Worm (Caenorhabditis elegans) whole organism, L4/young adult: ENCODE measurements around the gene srt-6.

ENCODE experiments used
- W03F9.2 ChIP-seq: fragments of 150-350 bp; optimal IDR thresholded peaks from 2 replicates; lab custom pipeline; 2014; ENCODE audit warnings: missing biosample characterization, missing genetic modification characterization
- him-1 ChIP-seq: sonication (generic microtip); optimal IDR thresholded peaks from 2 replicates; lab custom pipeline; 2016; ENCODE audit warnings: missing genotype, missing genetic modification reagents, missing genetic modification characterization, missing compliant biosample characterization

ce11 chrV:7417018-7417716, 8.6 kb upstream of the srt-6 start, which contains the start of gene srw-67:
- TF ChIP-seq him-1 (tag; lab: Kevin White, UChicago) (no peak), W03F9.2 (no peak)
